Fruit fly (Drosophila melanogaster) whole organism, embryonic: ENCODE measurements around the gene Snm1.

Source experiments
- Atf6 ChIP-seq: fragments of 200-800 bp; sonication (Bioruptor generic); IDR thresholded peaks from 2 replicates; pipeline ENCODE4 v1.3.6; 2022; ENCODE audit warnings: missing biosample characterization, missing genetic modification characterization
- B-H2 ChIP-seq: fragments of 200-800 bp; sonication (Bioruptor generic); optimal IDR thresholded peaks from 2 replicates; lab custom pipeline; 2018; ENCODE audit warnings: missing biosample characterization, mild to moderate bottlenecking, missing genetic modification characterization
- BtbVII ChIP-seq: fragments of 200-800 bp; sonication (Bioruptor generic); optimal IDR thresholded peaks from 3 replicates; lab custom pipeline; 2017; ENCODE audit warnings: missing biosample characterization, mild to moderate bottlenecking, missing genetic modification characterization
- CG10321 ChIP-seq: fragments of 200-800 bp; sonication (Bioruptor generic); IDR thresholded peaks from 2 replicates; pipeline ENCODE4 v1.3.6; 2022; ENCODE audit warnings: missing biosample characterization, missing genetic modification characterization
- CG12299 ChIP-seq: fragments of 200-800 bp; sonication (Bioruptor generic); optimal IDR thresholded peaks from 2 replicates; lab custom pipeline; 2018; ENCODE audit warnings: missing biosample characterization, mild to moderate bottlenecking, missing genetic modification characterization
- CG12659 ChIP-seq: fragments of 200-800 bp; sonication (Bioruptor generic); optimal IDR thresholded peaks from 3 replicates; lab custom pipeline; 2017; ENCODE audit warnings: mild to moderate bottlenecking, missing biosample characterization, missing genetic modification reagents, missing genetic modification characterization
- CG12942 ChIP-seq: fragments of 200-800 bp; sonication (Bioruptor generic); optimal IDR thresholded peaks from 3 replicates; lab custom pipeline; 2016; ENCODE audit warnings: missing biosample characterization, missing genetic modification characterization
- CG13296 ChIP-seq: fragments of 200-800 bp; sonication (Bioruptor generic); optimal IDR thresholded peaks from 3 replicates; lab custom pipeline; 2018; ENCODE audit warnings: missing biosample characterization, mild to moderate bottlenecking, missing genetic modification characterization
- CG14050 ChIP-seq: fragments of 200-800 bp; sonication (Bioruptor generic); IDR thresholded peaks from 3 replicates; pipeline ENCODE4 v1.3.6; 2022; ENCODE audit warnings: missing biosample characterization, missing genetic modification characterization
- CG14667 ChIP-seq: fragments of 200-800 bp; sonication (Bioruptor generic); IDR thresholded peaks from 2 replicates; pipeline ENCODE4 v1.3.6; 2022; ENCODE audit warnings: missing biosample characterization, missing genetic modification characterization
- CG14860 ChIP-seq: fragments of 200-800 bp; sonication (Bioruptor generic); IDR thresholded peaks from 3 replicates; pipeline ENCODE4 v1.3.6; 2022; ENCODE audit warnings: missing biosample characterization, missing genetic modification characterization; ENCODE audit not compliant: partially characterized antibody
- CG15601 ChIP-seq: fragments of 200-800 bp; sonication (Bioruptor generic); optimal IDR thresholded peaks from 3 replicates; lab custom pipeline; 2019; ENCODE audit warnings: missing biosample characterization, mild to moderate bottlenecking, missing genetic modification characterization, moderate library complexity
- CG16779 ChIP-seq: fragments of 200-800 bp; sonication (Bioruptor generic); IDR thresholded peaks from 2 replicates; pipeline ENCODE4 v1.3.6; 2022; ENCODE audit warnings: missing biosample characterization, missing genetic modification characterization
- CG17912 ChIP-seq: fragments of 200-800 bp; sonication (Bioruptor generic); optimal IDR thresholded peaks from 2 replicates; lab custom pipeline; 2018; ENCODE audit warnings: missing biosample characterization, mild to moderate bottlenecking, missing genetic modification characterization
- CG2889 ChIP-seq: fragments of 200-800 bp; sonication (Bioruptor generic); IDR thresholded peaks from 3 replicates; pipeline ENCODE4 v1.3.6; 2022; ENCODE audit warnings: missing biosample characterization, missing genetic modification characterization
- CG3838 ChIP-seq: fragments of 200-800 bp; sonication (Bioruptor generic); optimal IDR thresholded peaks from 3 replicates; lab custom pipeline; 2016; ENCODE audit warnings: missing biosample characterization, missing genetic modification characterization
- CG3995 ChIP-seq: fragments of 200-800 bp; sonication (Bioruptor generic); optimal IDR thresholded peaks from 3 replicates; lab custom pipeline; 2016; ENCODE audit warnings: missing biosample characterization, missing genetic modification characterization
- CG4617 ChIP-seq: fragments of 200-800 bp; sonication (Bioruptor generic); optimal IDR thresholded peaks from 3 replicates; lab custom pipeline; 2016; ENCODE audit warnings: missing biosample characterization, missing genetic modification characterization, borderline replicate concordance
- CG5953 ChIP-seq: fragments of 200-800 bp; sonication (Bioruptor generic); IDR thresholded peaks from 2 replicates; pipeline ENCODE4 v1.3.6; 2022; ENCODE audit warnings: missing biosample characterization, missing genetic modification characterization
- CG6683 ChIP-seq: fragments of 200-800 bp; sonication (Bioruptor generic); optimal IDR thresholded peaks from 2 replicates; lab custom pipeline; 2017; ENCODE audit warnings: missing biosample characterization, mild to moderate bottlenecking, missing genetic modification characterization, missing genetic modification reagents
- CG7372 ChIP-seq: fragments of 200-800 bp; sonication (Bioruptor generic); IDR thresholded peaks from 2 replicates; pipeline ENCODE4 v1.3.6; 2022; ENCODE audit warnings: missing biosample characterization, missing genetic modification characterization
- CG8944 ChIP-seq: fragments of 200-800 bp; sonication (Bioruptor generic); optimal IDR thresholded peaks from 3 replicates; lab custom pipeline; 2016; ENCODE audit warnings: missing biosample characterization, missing genetic modification characterization
- CG9932 ChIP-seq: fragments of 200-800 bp; sonication (Bioruptor generic); IDR thresholded peaks from 2 replicates; pipeline ENCODE4 v1.3.6; 2022; ENCODE audit warnings: missing biosample characterization, missing genetic modification characterization
- D ChIP-seq, 2 experiments: fragments of 200-800 bp in 1 of 2; fragments of >200 bp in 1 of 2; sonication (Bioruptor generic) in 1 of 2; optimal IDR thresholded peaks; 2 replicates in 1 of 2; 3 replicates in 1 of 2; lab custom pipeline; 2017; ENCODE audit warnings: mild to moderate bottlenecking in 1 of 2, missing biosample characterization in 1 of 2, missing genetic modification characterization in 1 of 2, missing genetic modification reagents in 1 of 2
- Dip3 ChIP-seq: fragments of 200-800 bp; sonication (Bioruptor generic); optimal IDR thresholded peaks from 3 replicates; lab custom pipeline; 2016; ENCODE audit warnings: missing biosample characterization, missing genetic modification characterization
- Gug ChIP-seq: fragments of 200-800 bp; sonication (Bioruptor generic); IDR thresholded peaks from 4 replicates; pipeline ENCODE4 v1.3.6; 2022; ENCODE audit warnings: missing biosample characterization, missing genetic modification characterization
- HLH3B ChIP-seq: fragments of 200-800 bp; sonication (Bioruptor generic); IDR thresholded peaks from 2 replicates; pipeline ENCODE4 v1.3.6; 2022; ENCODE audit warnings: missing biosample characterization, missing genetic modification characterization
- Jarid2 ChIP-seq: fragments of 200-800 bp; sonication (Bioruptor generic); optimal IDR thresholded peaks from 3 replicates; lab custom pipeline; 2017; ENCODE audit warnings: mild to moderate bottlenecking, missing biosample characterization, missing genetic modification reagents, missing genetic modification characterization
- Rx ChIP-seq: fragments of 200-800 bp; sonication (Bioruptor generic); IDR thresholded peaks from 2 replicates; pipeline ENCODE4 v1.3.6; 2022; ENCODE audit warnings: missing biosample characterization, missing genetic modification characterization
- al ChIP-seq: fragments of 200-800 bp; sonication (Bioruptor generic); IDR thresholded peaks from 2 replicates; pipeline ENCODE4 v1.3.6; 2022; ENCODE audit warnings: missing biosample characterization, missing genetic modification characterization
- ato ChIP-seq: fragments of 200-800 bp; sonication (Bioruptor generic); IDR thresholded peaks from 2 replicates; pipeline ENCODE4 v1.3.6; 2022; ENCODE audit warnings: missing biosample characterization, missing genetic modification characterization; ENCODE audit not compliant: partially characterized antibody
- chif ChIP-seq, 2 experiments: fragments of 200-800 bp; sonication (Bioruptor generic); optimal IDR thresholded peaks; 3 replicates each; lab custom pipeline; 2016; ENCODE audit warnings: missing biosample characterization in 2 of 2, missing genetic modification characterization in 2 of 2
- crp ChIP-seq, 2 experiments: fragments of 200-800 bp; sonication (Bioruptor generic); optimal IDR thresholded peaks; 2 replicates in 1 of 2; 3 replicates in 1 of 2; lab custom pipeline; 2017; ENCODE audit warnings: missing biosample characterization in 2 of 2, missing genetic modification characterization in 2 of 2, mild to moderate bottlenecking in 1 of 2, moderate library complexity in 1 of 2
- dpn ChIP-seq, 2 experiments: fragments of 200-800 bp; sonication (Bioruptor generic); optimal IDR thresholded peaks; 3 replicates each; lab custom pipeline; 2016; ENCODE audit warnings: missing biosample characterization in 2 of 2, missing genetic modification characterization in 2 of 2
- ems ChIP-seq: fragments of 200-800 bp; sonication (Bioruptor generic); optimal IDR thresholded peaks from 3 replicates; lab custom pipeline; 2016; ENCODE audit warnings: missing biosample characterization, missing genetic modification characterization
- ewg ChIP-seq: fragments of 200-800 bp; sonication (Bioruptor generic); optimal IDR thresholded peaks from 3 replicates; lab custom pipeline; 2017; ENCODE audit warnings: mild to moderate bottlenecking, missing biosample characterization, missing genetic modification reagents, missing genetic modification characterization
- fd102C ChIP-seq: fragments of 200-800 bp; sonication (Bioruptor generic); optimal IDR thresholded peaks from 2 replicates; lab custom pipeline; 2018; ENCODE audit warnings: missing biosample characterization, mild to moderate bottlenecking, missing genetic modification characterization, moderate library complexity
- hth ChIP-seq: fragments of >200 bp; optimal IDR thresholded peaks from 2 replicates; lab custom pipeline; 2017; ENCODE audit warnings: inconsistent platforms
- kah ChIP-seq: fragments of 200-800 bp; sonication (Bioruptor generic); optimal IDR thresholded peaks from 2 replicates; lab custom pipeline; 2018; ENCODE audit warnings: missing biosample characterization, mild to moderate bottlenecking, missing genetic modification characterization
- lbe ChIP-seq: fragments of 200-800 bp; sonication (Bioruptor generic); optimal IDR thresholded peaks from 2 replicates; lab custom pipeline; 2016; ENCODE audit warnings: missing biosample characterization, mild to moderate bottlenecking, missing genetic modification characterization
- lilli ChIP-seq: fragments of 200-800 bp; sonication (Bioruptor generic); optimal IDR thresholded peaks from 3 replicates; lab custom pipeline; 2016; ENCODE audit warnings: missing biosample characterization, missing genetic modification characterization
- p53 ChIP-seq: fragments of 200-800 bp; sonication (Bioruptor generic); optimal IDR thresholded peaks from 2 replicates; lab custom pipeline; 2016; ENCODE audit warnings: missing biosample characterization, missing genetic modification characterization
- pita ChIP-seq: fragments of 200-800 bp; sonication (Bioruptor generic); optimal IDR thresholded peaks from 2 replicates; lab custom pipeline; 2017; ENCODE audit warnings: missing biosample characterization, mild to moderate bottlenecking, missing genetic modification characterization
- psq ChIP-seq: fragments of 200-800 bp; sonication (Bioruptor generic); optimal IDR thresholded peaks from 2 replicates; lab custom pipeline; 2017; ENCODE audit warnings: missing biosample characterization, missing genetic modification characterization
- schlank ChIP-seq: fragments of 200-800 bp; sonication (Bioruptor generic); optimal IDR thresholded peaks from 2 replicates; lab custom pipeline; 2018; ENCODE audit warnings: missing biosample characterization, mild to moderate bottlenecking, missing genetic modification characterization
- stc ChIP-seq: fragments of 200-800 bp; sonication (Bioruptor generic); IDR thresholded peaks from 2 replicates; pipeline ENCODE4 v1.3.6; 2022; ENCODE audit warnings: missing biosample characterization, missing genetic modification characterization
- unc-4 ChIP-seq: fragments of 200-800 bp; sonication (Bioruptor generic); IDR thresholded peaks from 2 replicates; pipeline ENCODE4 v1.3.6; 2022; ENCODE audit warnings: missing biosample characterization, missing genetic modification characterization; ENCODE audit not compliant: partially characterized antibody
- vfl ChIP-seq: fragments of 200-800 bp; sonication (Bioruptor generic); optimal IDR thresholded peaks from 2 replicates; lab custom pipeline; 2016; ENCODE audit warnings: missing biosample characterization, missing genetic modification characterization
- vnd ChIP-seq: fragments of 200-800 bp; sonication (Bioruptor generic); IDR thresholded peaks from 3 replicates; pipeline ENCODE4 v1.3.6; 2022; ENCODE audit warnings: missing biosample characterization, missing genetic modification characterization; ENCODE audit not compliant: partially characterized antibody
- wor ChIP-seq: fragments of 200-800 bp; sonication (Bioruptor generic); IDR thresholded peaks from 2 replicates; pipeline ENCODE4 v1.3.6; 2022; ENCODE audit warnings: missing biosample characterization, missing genetic modification characterization
- zen ChIP-seq: fragments of 200-800 bp; sonication (Bioruptor generic); optimal IDR thresholded peaks from 3 replicates; lab custom pipeline; 2018; ENCODE audit warnings: missing biosample characterization, mild to moderate bottlenecking, missing genetic modification characterization, moderate library complexity

Gene Snm1

dm6 chr3R:5564775-5565190 is 9.9 kb downstream of the Snm1 start, which contains the start of the genes CG14671 and CG12746 (continued):
- TF ChIP-seq CG10321 (GFP tag; lab: Robert Waterston, UW), result no peak
- TF ChIP-seq kah (GFP tag; lab: Kevin White, UChicago), result peak; percentile 39
- no peak for TF ChIP-seq pita (GFP tag; lab: Kevin White, UChicago)
- TF ChIP-seq CG7372 (GFP tag; lab: Robert Waterston, UW), result no peak
- no peak for TF ChIP-seq D (optimal IDR thresholded peaks at IDR 0.05; lab: Kevin White, UChicago)
- no peak for TF ChIP-seq D (GFP tag; optimal IDR thresholded peaks at IDR 0.05; lab: Kevin White, UChicago)
- TF ChIP-seq p53 (GFP tag; lab: Kevin White, UChicago), result no peak
- no peak for TF ChIP-seq CG12942
- no peak for TF ChIP-seq CG15601 (tag; lab: Kevin White, UChicago)
- TF ChIP-seq HLH3B, result no peak
- no peak for TF ChIP-seq schlank
- TF ChIP-seq CG14667 (GFP tag; lab: Robert Waterston, UW), result no peak
- no peak for TF ChIP-seq CG3995
- TF ChIP-seq ewg, result peak; percentile 46
- TF ChIP-seq chif (GFP tag; optimal IDR thresholded peaks at IDR 0.05; lab: Kevin White, UChicago), result no peak
- no peak for TF ChIP-seq wor (GFP tag; lab: Robert Waterston, UW)
- no peak for TF ChIP-seq CG6683
- TF ChIP-seq CG3838 (GFP tag; lab: Kevin White, UChicago), result no peak
- TF ChIP-seq lilli (GFP tag; lab: Kevin White, UChicago), result no peak
- TF ChIP-seq Dip3 (GFP tag; lab: Kevin White, UChicago), result no peak
- TF ChIP-seq zen (tag; lab: Kevin White, UChicago), result no peak
- TF ChIP-seq dpn (GFP tag; optimal IDR thresholded peaks at IDR 0.05; lab: Kevin White, UChicago), result no peak
- TF ChIP-seq ato (GFP tag; lab: Robert Waterston, UW), result 0 out of 2 replicates have a peak, but pooled peaks have one; percentile 19
- TF ChIP-seq fd102C (GFP tag; lab: Kevin White, UChicago), result no peak
- no peak for TF ChIP-seq vfl (GFP tag; lab: Kevin White, UChicago)
- peak; percentile 52 for TF ChIP-seq CG4617 (GFP tag; lab: Kevin White, UChicago)
- TF ChIP-seq unc-4 (GFP tag; lab: Robert Waterston, UW), result 0 out of 2 replicates have a peak, but pooled peaks have one; percentile 41
- TF ChIP-seq vnd (GFP tag; lab: Robert Waterston, UW), result no peak
- TF ChIP-seq CG9932 (GFP tag; lab: Robert Waterston, UW), result no peak
- TF ChIP-seq hth (lab: Kevin White, UChicago), result no peak
- no peak for TF ChIP-seq CG16779 (GFP tag; lab: Robert Waterston, UW)
- TF ChIP-seq CG12299 (tag; lab: Kevin White, UChicago), result peak; percentile 22
- peak; percentile 15 for TF ChIP-seq CG12659 (GFP tag; lab: Kevin White, UChicago)
- TF ChIP-seq ems (GFP tag; lab: Kevin White, UChicago), result no peak
- TF ChIP-seq CG8944 (GFP tag; lab: Kevin White, UChicago), result no peak
- no peak for TF ChIP-seq CG17912 (GFP tag; lab: Kevin White, UChicago)
- TF ChIP-seq stc (GFP tag; lab: Robert Waterston, UW), result no peak
- no peak for TF ChIP-seq CG5953 (GFP tag; lab: Robert Waterston, UW)
- TF ChIP-seq lbe (GFP tag; lab: Kevin White, UChicago), result no peak
- no peak for TF ChIP-seq CG14860 (GFP tag; lab: Robert Waterston, UW)
- no peak for TF ChIP-seq Rx (GFP tag; lab: Robert Waterston, UW)
- no peak for TF ChIP-seq Atf6
- TF ChIP-seq Jarid2 (GFP tag; lab: Kevin White, UChicago), result no peak
- no peak for TF ChIP-seq CG2889 (GFP tag; lab: Robert Waterston, UW)
- no peak for TF ChIP-seq CG13296
- no peak for TF ChIP-seq CG14050 (GFP tag; lab: Robert Waterston, UW)
- TF ChIP-seq B-H2 (GFP tag; lab: Kevin White, UChicago), result no peak
- no peak for TF ChIP-seq psq (GFP tag; lab: Kevin White, UChicago)
- TF ChIP-seq crp (GFP tag; optimal IDR thresholded peaks at IDR 0.05; lab: Kevin White, UChicago), result peak; percentile 68 to 96
- TF ChIP-seq Gug (GFP tag; lab: Robert Waterston, UW), result no peak
- TF ChIP-seq al (GFP tag; lab: Robert Waterston, UW), result no peak
- TF ChIP-seq BtbVII, result no peak
